Fruit fly (Drosophila melanogaster) whole organism, embryonic: ENCODE data around the gene CG34432.
A peak's percentile ranks its signal among the peaks of the same experiment; 100 is the strongest.

Experiments
- Ada2b ChIP-seq: fragments of 200-800 bp; sonication (Bioruptor generic); IDR thresholded peaks from 2 replicates; pipeline ENCODE4 v1.3.6; 2022; ENCODE audit warnings: missing biosample characterization, missing genetic modification characterization
- Adf1 ChIP-seq: fragments of 200-800 bp; sonication (Bioruptor generic); IDR thresholded peaks from 2 replicates; pipeline ENCODE4 v1.3.6; 2022; ENCODE audit warnings: missing biosample characterization, missing genetic modification characterization
- Aef1 ChIP-seq: fragments of 200-800 bp; sonication (Bioruptor generic); IDR thresholded peaks from 3 replicates; pipeline ENCODE4 v1.3.6; 2022; ENCODE audit warnings: missing biosample characterization, missing genetic modification characterization
- Atf6 ChIP-seq: fragments of 200-800 bp; sonication (Bioruptor generic); IDR thresholded peaks from 2 replicates; pipeline ENCODE4 v1.3.6; 2022; ENCODE audit warnings: missing biosample characterization, missing genetic modification characterization
- Blimp-1 ChIP-seq: fragments of 200-800 bp; sonication (Bioruptor generic); optimal IDR thresholded peaks from 3 replicates; lab custom pipeline; 2018; ENCODE audit warnings: missing biosample characterization, missing genetic modification characterization, mild to moderate bottlenecking, moderate library complexity, missing genetic modification reagents
- CG10431 ChIP-seq: fragments of 200-800 bp; sonication (Bioruptor generic); optimal IDR thresholded peaks from 3 replicates; lab custom pipeline; 2018; ENCODE audit warnings: missing biosample characterization, mild to moderate bottlenecking, missing genetic modification characterization
- CG10543 ChIP-seq: fragments of 200-800 bp; sonication (Bioruptor generic); optimal IDR thresholded peaks from 3 replicates; lab custom pipeline; 2017; ENCODE audit warnings: missing biosample characterization, mild to moderate bottlenecking, missing genetic modification characterization, moderate library complexity
- CG11695 ChIP-seq: fragments of 200-800 bp; sonication (Bioruptor generic); IDR thresholded peaks from 3 replicates; pipeline ENCODE4 v1.3.6; 2022; ENCODE audit warnings: missing biosample characterization, missing genetic modification characterization
- CG13123 ChIP-seq: fragments of 200-800 bp; sonication (Bioruptor generic); optimal IDR thresholded peaks from 2 replicates; lab custom pipeline; 2016; ENCODE audit warnings: missing biosample characterization, missing genetic modification characterization
- CG13424 ChIP-seq: fragments of 200-800 bp; sonication (Bioruptor generic); optimal IDR thresholded peaks from 2 replicates; lab custom pipeline; 2019; ENCODE audit warnings: missing biosample characterization, mild to moderate bottlenecking, missing genetic modification characterization, moderate library complexity
- CG17568 ChIP-seq: fragments of 200-800 bp; sonication (Bioruptor generic); optimal IDR thresholded peaks from 2 replicates; lab custom pipeline; 2018; ENCODE audit warnings: missing biosample characterization, mild to moderate bottlenecking, missing genetic modification characterization, moderate library complexity
- CG18599 ChIP-seq: fragments of 200-800 bp; sonication (Bioruptor generic); optimal IDR thresholded peaks from 3 replicates; lab custom pipeline; 2017; ENCODE audit warnings: missing biosample characterization, missing genetic modification characterization, mild to moderate bottlenecking, moderate library complexity, missing genetic modification reagents
- CG18619 ChIP-seq: fragments of 200-800 bp; sonication (Bioruptor generic); optimal IDR thresholded peaks from 3 replicates; lab custom pipeline; 2017; ENCODE audit warnings: missing biosample characterization, mild to moderate bottlenecking, missing genetic modification characterization
- CG18764 ChIP-seq: fragments of 200-800 bp; sonication (Bioruptor generic); optimal IDR thresholded peaks from 3 replicates; lab custom pipeline; 2016; ENCODE audit warnings: missing biosample characterization, missing genetic modification characterization
- CG2129 ChIP-seq: fragments of 200-800 bp; sonication (Bioruptor generic); IDR thresholded peaks from 2 replicates; pipeline ENCODE4 v1.3.6; 2022; ENCODE audit warnings: missing biosample characterization, missing genetic modification characterization; ENCODE audit not compliant: partially characterized antibody
- CG2875 ChIP-seq: fragments of 200-800 bp; sonication (Bioruptor generic); optimal IDR thresholded peaks from 2 replicates; lab custom pipeline; 2017; ENCODE audit warnings: missing biosample characterization, mild to moderate bottlenecking, missing genetic modification characterization, missing genetic modification reagents
- CG30431 ChIP-seq: fragments of 200-800 bp; sonication (Bioruptor generic); optimal IDR thresholded peaks from 2 replicates; lab custom pipeline; 2017; ENCODE audit warnings: missing biosample characterization, missing genetic modification characterization
- CG32772 ChIP-seq: fragments of 200-800 bp; sonication (Bioruptor generic); IDR thresholded peaks from 2 replicates; pipeline ENCODE4 v1.3.6; 2022; ENCODE audit warnings: missing biosample characterization, missing genetic modification characterization
- CG3995 ChIP-seq: fragments of 200-800 bp; sonication (Bioruptor generic); optimal IDR thresholded peaks from 3 replicates; lab custom pipeline; 2016; ENCODE audit warnings: missing biosample characterization, missing genetic modification characterization
- CoRest ChIP-seq: fragments of 200-800 bp; sonication (Bioruptor generic); optimal IDR thresholded peaks from 3 replicates; lab custom pipeline; 2018; ENCODE audit warnings: missing biosample characterization, mild to moderate bottlenecking, missing genetic modification characterization, moderate library complexity
- CrebB ChIP-seq: fragments of 200-800 bp; sonication (Bioruptor generic); optimal IDR thresholded peaks from 3 replicates; lab custom pipeline; 2018; ENCODE audit warnings: missing biosample characterization, mild to moderate bottlenecking, missing genetic modification characterization
- Eip74EF ChIP-seq, 2 experiments: fragments of 200-800 bp in 1 of 2; fragments of >200 bp in 1 of 2; sonication (Bioruptor generic) in 1 of 2; optimal IDR thresholded peaks; 2 replicates each; lab custom pipeline; 2017 to 2019; ENCODE audit warnings: missing biosample characterization in 2 of 2, missing genetic modification characterization in 2 of 2, mild to moderate bottlenecking in 1 of 2, moderate library complexity in 1 of 2
- Ets65A ChIP-seq: fragments of 200-800 bp; sonication (Bioruptor generic); peaks from one replicate; lab custom pipeline; 2016; ENCODE audit warnings: missing biosample characterization, missing genetic modification characterization
- Hand ChIP-seq: fragments of 200-800 bp; sonication (Bioruptor generic); optimal IDR thresholded peaks from 2 replicates; lab custom pipeline; 2017; ENCODE audit warnings: mild to moderate bottlenecking, missing biosample characterization, missing genetic modification reagents, missing genetic modification characterization
- Hr51 ChIP-seq, 2 experiments: fragments of 200-800 bp; sonication (Bioruptor generic); optimal IDR thresholded peaks; 2 replicates in 1 of 2; 3 replicates in 1 of 2; lab custom pipeline; 2016 to 2018; ENCODE audit warnings: missing biosample characterization in 2 of 2, missing genetic modification characterization in 2 of 2, mild to moderate bottlenecking in 1 of 2, moderate library complexity in 1 of 2
- MBD-R2 ChIP-seq: fragments of 200-800 bp; sonication (Bioruptor generic); IDR thresholded peaks from 2 replicates; pipeline ENCODE4 v1.3.6; 2022; ENCODE audit warnings: missing biosample characterization, missing genetic modification characterization
- Med ChIP-seq: fragments of 200-800 bp; sonication (Bioruptor generic); peaks from one replicate; lab custom pipeline; 2016; ENCODE audit warnings: missing biosample characterization, missing genetic modification characterization, mild to moderate bottlenecking, inconsistent platforms, moderate library complexity
- Poxn ChIP-seq: fragments of 200-800 bp; sonication (Bioruptor generic); IDR thresholded peaks from 2 replicates; pipeline ENCODE4 v1.3.6; 2022; ENCODE audit warnings: missing biosample characterization, missing genetic modification characterization
- Sox100B ChIP-seq: fragments of 200-800 bp; sonication (Bioruptor generic); optimal IDR thresholded peaks from 3 replicates; lab custom pipeline; 2018; ENCODE audit warnings: missing biosample characterization, mild to moderate bottlenecking, missing genetic modification characterization
- Usf ChIP-seq: fragments of 200-800 bp; sonication (Bioruptor generic); optimal IDR thresholded peaks from 2 replicates; lab custom pipeline; 2017; ENCODE audit warnings: missing genotype, missing biosample characterization, missing genetic modification characterization
- Vsx1 ChIP-seq: fragments of 200-800 bp; sonication (Bioruptor generic); optimal IDR thresholded peaks from 2 replicates; lab custom pipeline; 2017; ENCODE audit warnings: missing biosample characterization, mild to moderate bottlenecking, missing genetic modification characterization, missing genetic modification reagents
- al ChIP-seq: fragments of 200-800 bp; sonication (Bioruptor generic); IDR thresholded peaks from 2 replicates; pipeline ENCODE4 v1.3.6; 2022; ENCODE audit warnings: missing biosample characterization, missing genetic modification characterization
- aop ChIP-seq: fragments of 200-800 bp; sonication (Bioruptor generic); IDR thresholded peaks from 2 replicates; pipeline ENCODE4 v1.3.6; 2022; ENCODE audit warnings: missing biosample characterization, missing genetic modification characterization
- ato ChIP-seq: fragments of 200-800 bp; sonication (Bioruptor generic); IDR thresholded peaks from 2 replicates; pipeline ENCODE4 v1.3.6; 2022; ENCODE audit warnings: missing biosample characterization, missing genetic modification characterization; ENCODE audit not compliant: partially characterized antibody
- bcd ChIP-seq: fragments of 200-800 bp; sonication (Bioruptor generic); optimal IDR thresholded peaks from 2 replicates; lab custom pipeline; 2017; ENCODE audit warnings: missing biosample characterization, mild to moderate bottlenecking, missing genetic modification characterization
- ci ChIP-seq: fragments of 200-800 bp; sonication (Bioruptor generic); IDR thresholded peaks from 3 replicates; pipeline ENCODE4 v1.3.6; 2022; ENCODE audit warnings: missing biosample characterization, missing genetic modification characterization
- dimm ChIP-seq: fragments of 200-800 bp; sonication (Bioruptor generic); IDR thresholded peaks from 2 replicates; pipeline ENCODE4 v1.3.6; 2022; ENCODE audit warnings: missing biosample characterization, missing genetic modification characterization
- dm ChIP-seq: fragments of 200-800 bp; sonication (Bioruptor generic); optimal IDR thresholded peaks from 3 replicates; lab custom pipeline; 2016; ENCODE audit warnings: missing biosample characterization, missing genetic modification characterization
- fd64A ChIP-seq: fragments of 200-800 bp; sonication (Bioruptor generic); optimal IDR thresholded peaks from 3 replicates; lab custom pipeline; 2018; ENCODE audit warnings: missing biosample characterization, mild to moderate bottlenecking, missing genetic modification characterization
- gro ChIP-seq: fragments of 200-800 bp; sonication (Bioruptor generic); optimal IDR thresholded peaks from 2 replicates; lab custom pipeline; 2016; ENCODE audit warnings: missing biosample characterization, missing genetic modification characterization
- ham ChIP-seq: fragments of 200-800 bp; sonication (Bioruptor generic); IDR thresholded peaks from 2 replicates; pipeline ENCODE4 v1.3.6; 2022; ENCODE audit warnings: missing biosample characterization, missing genetic modification characterization
- lab ChIP-seq: fragments of 200-800 bp; sonication (Bioruptor generic); optimal IDR thresholded peaks from 3 replicates; lab custom pipeline; 2017; ENCODE audit warnings: missing biosample characterization, missing genetic modification characterization, mild to moderate bottlenecking, moderate library complexity, missing genetic modification reagents
- luna ChIP-seq: fragments of 200-800 bp; sonication (Bioruptor generic); optimal IDR thresholded peaks from 2 replicates; lab custom pipeline; 2016; ENCODE audit warnings: missing biosample characterization, missing genetic modification characterization
- mam ChIP-seq: fragments of 200-800 bp; sonication (Bioruptor generic); optimal IDR thresholded peaks from 3 replicates; lab custom pipeline; 2016; ENCODE audit warnings: missing biosample characterization, missing genetic modification characterization
- onecut ChIP-seq: fragments of 200-800 bp; sonication (Bioruptor generic); IDR thresholded peaks from 2 replicates; pipeline ENCODE4 v1.3.6; 2022; ENCODE audit warnings: missing biosample characterization, missing genetic modification characterization
- pfk ChIP-seq: fragments of 200-800 bp; sonication (Bioruptor generic); optimal IDR thresholded peaks from 2 replicates; lab custom pipeline; 2018; ENCODE audit warnings: missing biosample characterization, mild to moderate bottlenecking, missing genetic modification characterization, moderate library complexity
- sisA ChIP-seq: fragments of 200-800 bp; sonication (Bioruptor generic); IDR thresholded peaks from 2 replicates; pipeline ENCODE4 v1.3.6; 2022; ENCODE audit warnings: missing biosample characterization, missing genetic modification characterization
- sob ChIP-seq: fragments of 200-800 bp; sonication (Bioruptor generic); IDR thresholded peaks from 2 replicates; pipeline ENCODE4 v1.3.6; 2022; ENCODE audit warnings: missing biosample characterization, missing genetic modification characterization
- twi ChIP-seq: fragments of 200-800 bp; optimal IDR thresholded peaks from 2 replicates; lab custom pipeline; 2019; ENCODE audit warnings: missing biosample characterization, mild to moderate bottlenecking, missing genetic modification characterization, moderate library complexity
- z ChIP-seq: fragments of 200-800 bp; sonication (Bioruptor generic); IDR thresholded peaks from 3 replicates; pipeline ENCODE4 v1.3.6; 2022; ENCODE audit warnings: missing biosample characterization, missing genetic modification characterization
- zfh1 ChIP-seq: fragments of 200-800 bp; sonication (Bioruptor generic); IDR thresholded peaks from 3 replicates; pipeline ENCODE4 v1.3.6; 2022; ENCODE audit warnings: missing biosample characterization, missing genetic modification characterization

The CG34432 gene

dm6 chr3R:30643240-30643639 lies 5.7 kb upstream of the CG34432 start (continued):
- no peak for TF ChIP-seq CoRest (tag; lab: Kevin White, UChicago)
- TF ChIP-seq CG10543, result no peak
- TF ChIP-seq Blimp-1 (GFP tag; lab: Kevin White, UChicago), result peak; percentile 32
- TF ChIP-seq mam (GFP tag; lab: Kevin White, UChicago), result no peak
- no peak for TF ChIP-seq pfk (GFP tag; lab: Kevin White, UChicago)
- no peak for TF ChIP-seq aop (GFP tag; lab: Robert Waterston, UW)
- TF ChIP-seq twi (tag; lab: Kevin White, UChicago), result no peak
- TF ChIP-seq CG18599 (GFP tag; lab: Kevin White, UChicago), result peak; percentile 66
- no peak for TF ChIP-seq sob (GFP tag; lab: Robert Waterston, UW)
- peak; percentile 23; the same call in 1 of the 2 replicates for TF ChIP-seq sisA (GFP tag; lab: Robert Waterston, UW)
- TF ChIP-seq Vsx1 (GFP tag; lab: Kevin White, UChicago), result no peak
- no peak for TF ChIP-seq Med (GFP tag; lab: Kevin White, UChicago)
- TF ChIP-seq CG11695 (GFP tag; lab: Robert Waterston, UW), result 0 out of 3 replicates have a peak, but pooled peaks have one; percentile 29
- TF ChIP-seq MBD-R2 (GFP tag; lab: Robert Waterston, UW), result no peak
- TF ChIP-seq Poxn (GFP tag; lab: Robert Waterston, UW), result no peak
- TF ChIP-seq luna, result no peak
- 0 out of 2 replicates have a peak, but pooled peaks have one; percentile 20 for TF ChIP-seq Ada2b
- no peak for TF ChIP-seq Atf6 (GFP tag; lab: Robert Waterston, UW)
- no peak for TF ChIP-seq dm
- TF ChIP-seq Usf (GFP tag; lab: Kevin White, UChicago), result no peak
- TF ChIP-seq CG13123, result no peak
- no peak for TF ChIP-seq Adf1
- no peak for TF ChIP-seq ham (GFP tag; lab: Robert Waterston, UW)
- no peak for TF ChIP-seq Eip74EF (GFP tag; optimal IDR thresholded peaks at IDR 0.05; lab: Kevin White, UChicago)
- no peak for TF ChIP-seq Ets65A (GFP tag; lab: Kevin White, UChicago)
- peak in 1 of 2 experiments; percentile 11 for TF ChIP-seq Hr51 (GFP tag; optimal IDR thresholded peaks at IDR 0.05; lab: Kevin White, UChicago)
- TF ChIP-seq CrebB (tag; lab: Kevin White, UChicago), result no peak
- TF ChIP-seq ato (GFP tag; lab: Robert Waterston, UW), result no peak
- 0 out of 3 replicates have a peak, but pooled peaks have one; percentile 20 for TF ChIP-seq zfh1 (GFP tag; lab: Robert Waterston, UW)
- no peak for TF ChIP-seq fd64A (GFP tag; lab: Kevin White, UChicago)
- no peak for TF ChIP-seq onecut (GFP tag; lab: Robert Waterston, UW)
- TF ChIP-seq CG13424, result peak; percentile 10
- TF ChIP-seq bcd (GFP tag; lab: Kevin White, UChicago), result no peak
- no peak for TF ChIP-seq gro
- no peak for TF ChIP-seq CG3995 (GFP tag; lab: Kevin White, UChicago)
- no peak for TF ChIP-seq CG10431
- TF ChIP-seq z (GFP tag; lab: Robert Waterston, UW), result no peak
- TF ChIP-seq CG32772 (GFP tag; lab: Robert Waterston, UW), result peak; percentile 40; the same call in 1 of the 2 replicates
- TF ChIP-seq al (GFP tag; lab: Robert Waterston, UW), result no peak
- no peak for TF ChIP-seq CG2875 (GFP tag; lab: Kevin White, UChicago)
- TF ChIP-seq Hand, result no peak
- no peak for TF ChIP-seq CG18619 (GFP tag; lab: Kevin White, UChicago)
- no peak for TF ChIP-seq Sox100B (GFP tag; lab: Kevin White, UChicago)
- no peak for TF ChIP-seq CG17568 (GFP tag; lab: Kevin White, UChicago)
- TF ChIP-seq lab (GFP tag; lab: Kevin White, UChicago), result peak; percentile 55
- 0 out of 3 replicates have a peak, but pooled peaks have one; percentile 56 for TF ChIP-seq ci (GFP tag; lab: Robert Waterston, UW)
- TF ChIP-seq CG18764 (GFP tag; lab: Kevin White, UChicago), result no peak
- peak; percentile 25; the same call in 1 of the 3 replicates for TF ChIP-seq Aef1 (GFP tag; lab: Robert Waterston, UW)
- no peak for TF ChIP-seq dimm (GFP tag; lab: Robert Waterston, UW)
- TF ChIP-seq CG30431 (GFP tag; lab: Kevin White, UChicago), result no peak
- TF ChIP-seq CG2129 (GFP tag; lab: Robert Waterston, UW), result no peak
